Fruit fly (Drosophila melanogaster) whole organism, adult: ENCODE measurements around the gene CG11555.
A peak's percentile ranks its signal among the peaks of the same experiment; 100 is the strongest.

ENCODE experiments used
- CG14711 ChIP-seq: fragments of 200-800 bp; sonication (Bioruptor generic); optimal IDR thresholded peaks from 2 replicates; lab custom pipeline; 2018; ENCODE audit warnings: missing biosample characterization, mild to moderate bottlenecking, missing genetic modification characterization, moderate library complexity
- CG1620 ChIP-seq: fragments of 200-800 bp; sonication (Bioruptor generic); optimal IDR thresholded peaks from 2 replicates; lab custom pipeline; 2016; ENCODE audit warnings: missing biosample characterization, missing genetic modification characterization
- CG5204 ChIP-seq: fragments of 200-800 bp; sonication (Bioruptor generic); optimal IDR thresholded peaks from 2 replicates; lab custom pipeline; 2016; ENCODE audit warnings: missing biosample characterization, missing genetic modification characterization
- Clk ChIP-seq: fragments of 200-800 bp; sonication (Bioruptor generic); optimal IDR thresholded peaks from 2 replicates; lab custom pipeline; 2017; ENCODE audit warnings: missing biosample characterization, missing genetic modification characterization
- Crg-1 ChIP-seq: fragments of 200-800 bp; sonication (Bioruptor generic); optimal IDR thresholded peaks from 2 replicates; lab custom pipeline; 2016; ENCODE audit warnings: missing biosample characterization, missing genetic modification characterization
- Hr96 ChIP-seq: fragments of 200-800 bp; sonication (Bioruptor generic); optimal IDR thresholded peaks from 2 replicates; lab custom pipeline; 2016; ENCODE audit warnings: missing biosample characterization, missing genetic modification characterization
- Mnt ChIP-seq: fragments of 200-800 bp; sonication (Bioruptor generic); optimal IDR thresholded peaks from 2 replicates; lab custom pipeline; 2016; ENCODE audit warnings: missing biosample characterization, mild to moderate bottlenecking, missing genetic modification characterization
- cnc ChIP-seq, 2 experiments: fragments of >200 bp; optimal IDR thresholded peaks; 2 replicates each; lab custom pipeline; 2017
- kay ChIP-seq: fragments of 200-800 bp; sonication (Bioruptor generic); peaks from one replicate; lab custom pipeline; 2016; ENCODE audit warnings: missing biosample characterization, missing genetic modification characterization, borderline replicate concordance
- ovo ChIP-seq: fragments of 200-800 bp; sonication (Bioruptor generic); optimal IDR thresholded peaks from 2 replicates; lab custom pipeline; 2016; ENCODE audit warnings: missing biosample characterization, missing genetic modification characterization
- pad ChIP-seq: fragments of 200-800 bp; sonication (Bioruptor generic); optimal IDR thresholded peaks from 3 replicates; lab custom pipeline; 2017; ENCODE audit warnings: missing biosample characterization, missing genetic modification characterization, mild to moderate bottlenecking, moderate library complexity, missing genetic modification reagents
- tj ChIP-seq: fragments of 200-800 bp; sonication (Bioruptor generic); optimal IDR thresholded peaks from 3 replicates; lab custom pipeline; 2017; ENCODE audit warnings: missing biosample characterization, mild to moderate bottlenecking, missing genetic modification characterization, moderate library complexity

DNA sequence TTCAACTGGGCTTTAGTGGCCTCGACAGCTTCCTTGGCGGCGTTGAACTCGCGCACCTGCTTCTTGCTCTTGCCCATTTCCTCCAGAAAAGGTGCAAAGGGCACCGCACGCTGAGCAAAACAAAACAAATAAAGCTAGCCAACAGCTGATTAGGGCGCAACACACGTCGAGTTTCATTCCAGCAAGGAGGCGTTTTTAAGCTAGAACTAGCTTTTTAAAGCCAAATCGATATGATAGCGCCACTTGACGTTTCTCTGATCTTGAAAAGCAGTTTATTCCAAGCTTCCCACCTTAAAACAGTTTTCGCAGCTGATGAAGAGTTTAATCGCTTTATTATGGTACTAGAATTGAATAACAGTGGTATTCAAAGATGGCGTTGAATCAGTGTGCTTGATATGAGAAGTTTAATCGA lies 9.4 kb downstream of the CG11555 start, which contains the start of gene CG11601:
- peak; percentile 19 for TF ChIP-seq pad (GFP tag; lab: Kevin White, UChicago)
- TF ChIP-seq Mnt: peak; percentile 27
- no peak for TF ChIP-seq kay (GFP tag; lab: Kevin White, UChicago)
- TF ChIP-seq CG5204 (GFP tag; lab: Kevin White, UChicago): no peak
- TF ChIP-seq Crg-1 (GFP tag; lab: Kevin White, UChicago): peak; percentile 50
- no peak for TF ChIP-seq Hr96 (GFP tag; lab: Kevin White, UChicago)
- no peak for TF ChIP-seq cnc (optimal IDR thresholded peaks at IDR 0.05; lab: Kevin White, UChicago)
- peak; percentile 36 for TF ChIP-seq tj (GFP tag; lab: Kevin White, UChicago)
- TF ChIP-seq ovo (GFP tag; lab: Kevin White, UChicago): peak; percentile 46
- TF ChIP-seq CG1620: no peak
- no peak for TF ChIP-seq CG14711 (tag; lab: Kevin White, UChicago)
- TF ChIP-seq Clk (GFP tag; lab: Kevin White, UChicago): no peak
